Fruit fly (Drosophila melanogaster) whole organism, embryonic: ENCODE results near the gene CG14731.

Experiments
- Bteb2 ChIP-seq: fragments of 200-800 bp; sonication (Bioruptor generic); optimal IDR thresholded peaks from 2 replicates; lab custom pipeline; 2016; ENCODE audit warnings: missing biosample characterization, missing genetic modification characterization
- CG10431 ChIP-seq: fragments of 200-800 bp; sonication (Bioruptor generic); optimal IDR thresholded peaks from 3 replicates; lab custom pipeline; 2018; ENCODE audit warnings: missing biosample characterization, mild to moderate bottlenecking, missing genetic modification characterization
- CG11085 ChIP-seq: fragments of 200-800 bp; sonication (Bioruptor generic); IDR thresholded peaks from 2 replicates; pipeline ENCODE4 v1.3.6; 2022; ENCODE audit warnings: missing biosample characterization, missing genetic modification characterization
- CG11723 ChIP-seq: fragments of 200-800 bp; sonication (Bioruptor generic); optimal IDR thresholded peaks from 2 replicates; lab custom pipeline; 2017; ENCODE audit warnings: missing biosample characterization, mild to moderate bottlenecking, missing genetic modification characterization
- CG13287 ChIP-seq: fragments of 200-800 bp; sonication (Bioruptor generic); IDR thresholded peaks from 2 replicates; pipeline ENCODE4 v1.3.6; 2022; ENCODE audit warnings: missing biosample characterization, missing genetic modification characterization; ENCODE audit not compliant: partially characterized antibody
- CG13296 ChIP-seq: fragments of 200-800 bp; sonication (Bioruptor generic); optimal IDR thresholded peaks from 3 replicates; lab custom pipeline; 2018; ENCODE audit warnings: missing biosample characterization, mild to moderate bottlenecking, missing genetic modification characterization
- CG13775 ChIP-seq: fragments of 200-800 bp; sonication (Bioruptor generic); optimal IDR thresholded peaks from 3 replicates; lab custom pipeline; 2017; ENCODE audit warnings: missing biosample characterization, mild to moderate bottlenecking, missing genetic modification characterization
- CG14050 ChIP-seq: fragments of 200-800 bp; sonication (Bioruptor generic); IDR thresholded peaks from 3 replicates; pipeline ENCODE4 v1.3.6; 2022; ENCODE audit warnings: missing biosample characterization, missing genetic modification characterization
- CG14667 ChIP-seq: fragments of 200-800 bp; sonication (Bioruptor generic); IDR thresholded peaks from 2 replicates; pipeline ENCODE4 v1.3.6; 2022; ENCODE audit warnings: missing biosample characterization, missing genetic modification characterization
- CG15479 ChIP-seq: fragments of 200-800 bp; sonication (Bioruptor generic); optimal IDR thresholded peaks from 3 replicates; lab custom pipeline; 2019; ENCODE audit warnings: missing biosample characterization, mild to moderate bottlenecking, missing genetic modification characterization, moderate library complexity
- CG17361 ChIP-seq: fragments of 200-800 bp; sonication (Bioruptor generic); IDR thresholded peaks from 3 replicates; pipeline ENCODE4 v1.3.6; 2022; ENCODE audit warnings: missing biosample characterization, missing genetic modification characterization
- CG18764 ChIP-seq: fragments of 200-800 bp; sonication (Bioruptor generic); optimal IDR thresholded peaks from 3 replicates; lab custom pipeline; 2016; ENCODE audit warnings: missing biosample characterization, missing genetic modification characterization
- CG31224 ChIP-seq: fragments of 200-800 bp; sonication (Bioruptor generic); IDR thresholded peaks from 2 replicates; pipeline ENCODE4 v1.3.6; 2022; ENCODE audit warnings: missing biosample characterization, missing genetic modification characterization
- CG3163 ChIP-seq: fragments of 200-800 bp; sonication (Bioruptor generic); optimal IDR thresholded peaks from 3 replicates; lab custom pipeline; 2016; ENCODE audit warnings: missing biosample characterization, missing genetic modification characterization
- CG42726 ChIP-seq: fragments of 200-800 bp; sonication (Bioruptor generic); IDR thresholded peaks from 2 replicates; pipeline ENCODE4 v1.3.6; 2022; ENCODE audit warnings: missing biosample characterization, missing genetic modification characterization; ENCODE audit not compliant: partially characterized antibody
- CG4404 ChIP-seq: fragments of 200-800 bp; sonication (Bioruptor generic); IDR thresholded peaks from 2 replicates; pipeline ENCODE4 v1.3.6; 2022; ENCODE audit warnings: missing biosample characterization, missing genetic modification characterization
- CG6689 ChIP-seq: fragments of 200-800 bp; sonication (Bioruptor generic); IDR thresholded peaks from 2 replicates; pipeline ENCODE4 v1.3.6; 2022; ENCODE audit warnings: missing biosample characterization, missing genetic modification characterization
- CG6791 ChIP-seq: fragments of 200-800 bp; sonication (Bioruptor generic); IDR thresholded peaks from 3 replicates; pipeline ENCODE4 v1.3.6; 2022; ENCODE audit warnings: missing biosample characterization, missing genetic modification characterization; ENCODE audit not compliant: partially characterized antibody
- CG6854 ChIP-seq: fragments of 200-800 bp; sonication (Bioruptor generic); optimal IDR thresholded peaks from 3 replicates; lab custom pipeline; 2017; ENCODE audit warnings: missing biosample characterization, mild to moderate bottlenecking, missing genetic modification characterization
- CG7357 ChIP-seq: fragments of 200-800 bp; sonication (Bioruptor generic); IDR thresholded peaks from 3 replicates; pipeline ENCODE4 v1.3.6; 2022; ENCODE audit warnings: missing biosample characterization, missing genetic modification characterization
- Dip3 ChIP-seq: fragments of 200-800 bp; sonication (Bioruptor generic); optimal IDR thresholded peaks from 3 replicates; lab custom pipeline; 2016; ENCODE audit warnings: missing biosample characterization, missing genetic modification characterization
- Hr51 ChIP-seq, 2 experiments: fragments of 200-800 bp; sonication (Bioruptor generic); optimal IDR thresholded peaks; 2 replicates in 1 of 2; 3 replicates in 1 of 2; lab custom pipeline; 2016 to 2018; ENCODE audit warnings: missing biosample characterization in 2 of 2, missing genetic modification characterization in 2 of 2, mild to moderate bottlenecking in 1 of 2, moderate library complexity in 1 of 2
- Kr ChIP-seq: fragments of 200-800 bp; sonication (Bioruptor generic); optimal IDR thresholded peaks from 2 replicates; lab custom pipeline; 2017; ENCODE audit warnings: missing biosample characterization, mild to moderate bottlenecking, missing genetic modification characterization
- Meics ChIP-seq: fragments of 200-800 bp; sonication (Bioruptor generic); optimal IDR thresholded peaks from 2 replicates; lab custom pipeline; 2017; ENCODE audit warnings: missing biosample characterization, mild to moderate bottlenecking, missing genetic modification characterization
- NK7.1 ChIP-seq: fragments of 200-800 bp; sonication (Bioruptor generic); optimal IDR thresholded peaks from 3 replicates; lab custom pipeline; 2016; ENCODE audit warnings: missing biosample characterization, missing genetic modification characterization
- Nf-YC ChIP-seq: fragments of 200-800 bp; optimal IDR thresholded peaks from 3 replicates; lab custom pipeline; 2019; ENCODE audit warnings: missing biosample characterization, mild to moderate bottlenecking, missing genetic modification characterization, moderate library complexity
- Oli ChIP-seq: fragments of 200-800 bp; sonication (Bioruptor generic); optimal IDR thresholded peaks from 2 replicates; lab custom pipeline; 2018; ENCODE audit warnings: missing biosample characterization, mild to moderate bottlenecking, missing genetic modification characterization, moderate library complexity
- Poxn ChIP-seq: fragments of 200-800 bp; sonication (Bioruptor generic); IDR thresholded peaks from 2 replicates; pipeline ENCODE4 v1.3.6; 2022; ENCODE audit warnings: missing biosample characterization, missing genetic modification characterization
- abd-A ChIP-seq: fragments of 200-800 bp; sonication (Bioruptor generic); optimal IDR thresholded peaks from 3 replicates; lab custom pipeline; 2019; ENCODE audit warnings: missing biosample characterization, mild to moderate bottlenecking, missing genetic modification characterization, moderate library complexity
- cas ChIP-seq: fragments of 200-800 bp; sonication (Bioruptor generic); IDR thresholded peaks from 2 replicates; pipeline ENCODE4 v1.3.6; 2022; ENCODE audit warnings: missing biosample characterization, missing genetic modification characterization
- crc ChIP-seq: fragments of 200-800 bp; sonication (Bioruptor generic); optimal IDR thresholded peaks from 2 replicates; lab custom pipeline; 2016; ENCODE audit warnings: missing biosample characterization, missing genetic modification characterization
- dmrt11E ChIP-seq: fragments of 200-800 bp; sonication (Bioruptor generic); optimal IDR thresholded peaks from 3 replicates; lab custom pipeline; 2018; ENCODE audit warnings: missing biosample characterization, mild to moderate bottlenecking, missing genetic modification characterization, moderate library complexity
- dysf ChIP-seq: fragments of 200-800 bp; sonication (Bioruptor generic); IDR thresholded peaks from 3 replicates; pipeline ENCODE4 v1.3.6; 2022; ENCODE audit warnings: missing biosample characterization, missing genetic modification characterization
- gcm ChIP-seq: fragments of 200-800 bp; sonication (Bioruptor generic); optimal IDR thresholded peaks from 2 replicates; lab custom pipeline; 2019; ENCODE audit warnings: missing biosample characterization, mild to moderate bottlenecking, missing genetic modification characterization, moderate library complexity
- hkb ChIP-seq, 2 experiments: fragments of 200-800 bp in 1 of 2; fragments of >200 bp in 1 of 2; sonication (Bioruptor generic) in 1 of 2; IDR thresholded peaks in 1 of 2; optimal IDR thresholded peaks in 1 of 2; 2 replicates each; pipeline versions ENCODE4 v1.3.6 to Lab custom; 2017 to 2022; ENCODE audit warnings: missing biosample characterization in 1 of 2, missing genetic modification characterization in 1 of 2
- hth ChIP-seq: fragments of >200 bp; optimal IDR thresholded peaks from 2 replicates; lab custom pipeline; 2017; ENCODE audit warnings: inconsistent platforms
- ken ChIP-seq: fragments of 200-800 bp; sonication (Bioruptor generic); IDR thresholded peaks from 3 replicates; pipeline ENCODE4 v1.3.6; 2022; ENCODE audit warnings: missing biosample characterization, missing genetic modification characterization
- klu ChIP-seq: fragments of 200-800 bp; sonication (Bioruptor generic); IDR thresholded peaks from 2 replicates; pipeline ENCODE4 v1.3.6; 2022; ENCODE audit warnings: missing biosample characterization, missing genetic modification characterization
- kni ChIP-seq: fragments of 200-800 bp; sonication (Bioruptor generic); optimal IDR thresholded peaks from 3 replicates; lab custom pipeline; 2017; ENCODE audit warnings: mild to moderate bottlenecking, missing biosample characterization, missing genetic modification reagents, missing genetic modification characterization
- nau ChIP-seq: fragments of 200-800 bp; sonication (Bioruptor generic); optimal IDR thresholded peaks from 3 replicates; lab custom pipeline; 2017; ENCODE audit warnings: missing biosample characterization, mild to moderate bottlenecking, missing genetic modification characterization, missing genetic modification reagents
- nom ChIP-seq: fragments of 200-800 bp; sonication (Bioruptor generic); optimal IDR thresholded peaks from 2 replicates; lab custom pipeline; 2017; ENCODE audit warnings: missing biosample characterization, missing genetic modification characterization, mild to moderate bottlenecking, moderate library complexity, missing genetic modification reagents
- org-1 ChIP-seq: fragments of 200-800 bp; sonication (Bioruptor generic); optimal IDR thresholded peaks from 2 replicates; lab custom pipeline; 2017; ENCODE audit warnings: missing biosample characterization, missing genetic modification characterization
- pfk ChIP-seq: fragments of 200-800 bp; sonication (Bioruptor generic); optimal IDR thresholded peaks from 2 replicates; lab custom pipeline; 2018; ENCODE audit warnings: missing biosample characterization, mild to moderate bottlenecking, missing genetic modification characterization, moderate library complexity
- phol ChIP-seq: fragments of 200-800 bp; sonication (Bioruptor generic); optimal IDR thresholded peaks from 3 replicates; lab custom pipeline; 2018; ENCODE audit warnings: missing biosample characterization, mild to moderate bottlenecking, missing genetic modification characterization, moderate library complexity
- pita ChIP-seq: fragments of 200-800 bp; sonication (Bioruptor generic); optimal IDR thresholded peaks from 2 replicates; lab custom pipeline; 2017; ENCODE audit warnings: missing biosample characterization, mild to moderate bottlenecking, missing genetic modification characterization
- psq ChIP-seq: fragments of 200-800 bp; sonication (Bioruptor generic); optimal IDR thresholded peaks from 2 replicates; lab custom pipeline; 2017; ENCODE audit warnings: missing biosample characterization, missing genetic modification characterization
- pzg ChIP-seq: fragments of 200-800 bp; sonication (Bioruptor generic); optimal IDR thresholded peaks from 3 replicates; lab custom pipeline; 2018; ENCODE audit warnings: missing biosample characterization, mild to moderate bottlenecking, missing genetic modification characterization, moderate library complexity
- rib ChIP-seq: fragments of 200-800 bp; sonication (Bioruptor generic); IDR thresholded peaks from 2 replicates; pipeline ENCODE4 v1.3.6; 2022; ENCODE audit warnings: missing biosample characterization, missing genetic modification characterization
- stwl ChIP-seq: fragments of 200-800 bp; sonication (Bioruptor generic); optimal IDR thresholded peaks from 3 replicates; lab custom pipeline; 2018; ENCODE audit warnings: missing biosample characterization, mild to moderate bottlenecking, missing genetic modification characterization, moderate library complexity

The CG14731 gene

dm6 chr3R:11962739-11963214 lies 31.7 kb downstream of the CG14731 start, which contains the start of the genes CG3281 and aurA (continued):
- TF ChIP-seq CG42726 (GFP tag; lab: Robert Waterston, UW) (peak; percentile 84), CG3163 (GFP tag; lab: Kevin White, UChicago) (peak; percentile 48), kni (GFP tag; lab: Kevin White, UChicago) (peak; percentile 65), CG15479 (GFP tag; lab: Kevin White, UChicago) (no peak), nom (GFP tag; lab: Kevin White, UChicago) (peak; percentile 14), Oli (tag; lab: Kevin White, UChicago) (peak; percentile 44), Meics (peak; percentile 61), ken (GFP tag; lab: Robert Waterston, UW) (peak; percentile 65), dysf (GFP tag; lab: Robert Waterston, UW) (peak; percentile 71), Bteb2 (GFP tag; lab: Kevin White, UChicago) (peak; percentile 76), CG31224 (GFP tag; lab: Robert Waterston, UW) (peak; percentile 18; the same call in 1 of the 2 replicates), CG14667 (no peak), org-1 (GFP tag; lab: Kevin White, UChicago) (no peak), Nf-YC (tag; lab: Kevin White, UChicago) (peak; percentile 75), CG4404 (peak; percentile 81), Dip3 (GFP tag; lab: Kevin White, UChicago) (peak; percentile 65), rib (GFP tag; lab: Robert Waterston, UW) (no peak), CG6689 (peak; percentile 35; the same call in 1 of the 2 replicates), CG6854 (GFP tag; lab: Kevin White, UChicago) (no peak), Hr51 (GFP tag; optimal IDR thresholded peaks at IDR 0.05; lab: Kevin White, UChicago) (peak; percentile 62 to 76), CG14050 (GFP tag; lab: Robert Waterston, UW) (peak; percentile 34; the same call in 1 of the 3 replicates), pzg (GFP tag; lab: Kevin White, UChicago) (peak; percentile 86), CG10431 (no peak), nau (GFP tag; lab: Kevin White, UChicago) (no peak), stwl (tag; lab: Kevin White, UChicago) (peak; percentile 92), phol (tag; lab: Kevin White, UChicago) (peak; percentile 87), NK7.1 (GFP tag; lab: Kevin White, UChicago) (no peak), pfk (GFP tag; lab: Kevin White, UChicago) (no peak), CG18764 (peak; percentile 64), CG11085 (GFP tag; lab: Robert Waterston, UW) (peak; percentile 46; the same call in 1 of the 2 replicates), CG7357 (GFP tag; lab: Robert Waterston, UW) (peak; percentile 59; the same call in 1 of the 3 replicates), gcm (peak; percentile 49), CG13287 (GFP tag; lab: Robert Waterston, UW) (peak; percentile 97), klu (GFP tag; lab: Robert Waterston, UW) (peak; percentile 73), Poxn (peak; percentile 19; the same call in 1 of the 2 replicates), Kr (GFP tag; lab: Kevin White, UChicago) (no peak), cas (GFP tag; lab: Robert Waterston, UW) (peak; percentile 46; the same call in 1 of the 2 replicates), hth (lab: Kevin White, UChicago) (no peak), psq (GFP tag; lab: Kevin White, UChicago) (peak; percentile 49), crc (GFP tag; lab: Kevin White, UChicago) (peak; percentile 68), abd-A (tag; lab: Kevin White, UChicago) (no peak), hkb (optimal IDR thresholded peaks at IDR 0.05; lab: Kevin White, UChicago) (no peak), hkb (GFP tag; IDR thresholded peaks at IDR 0.05; lab: Robert Waterston, UW) (0 out of 2 replicates have a peak, but pooled peaks have one; percentile 40), CG11723 (peak; percentile 35), dmrt11E (peak; percentile 66), CG13775 (GFP tag; lab: Kevin White, UChicago) (peak; percentile 77), CG13296 (peak; percentile 51), pita (GFP tag; lab: Kevin White, UChicago) (no peak), CG17361 (GFP tag; lab: Robert Waterston, UW) (peak; percentile 87), CG6791 (GFP tag; lab: Robert Waterston, UW) (peak; percentile 92)
